Worm (Caenorhabditis elegans) whole organism, L4 larva: ENCODE data around the gene F56C9.6.

Experiments
- F44E2.7 ChIP-seq: fragments of 200-800 bp; sonication (Bioruptor generic); IDR thresholded peaks from 2 replicates; pipeline ENCODE4 v2.1.2; 2022; ENCODE audit warnings: missing genetic modification characterization, missing compliant biosample characterization
- arid-1 ChIP-seq: fragments of 200-800 bp; sonication (Bioruptor generic); conservative IDR thresholded peaks from 2 replicates; pipeline ENCODE4 v1.3.6; 2022; ENCODE audit warnings: missing genetic modification reagents, missing genetic modification characterization, missing compliant biosample characterization
- ceh-44 ChIP-seq: fragments of 200-800 bp; sonication (Bioruptor generic); IDR thresholded peaks from 2 replicates; pipeline ENCODE4 v1.3.6; 2022; ENCODE audit warnings: missing genetic modification reagents, missing genetic modification characterization, missing compliant biosample characterization
- ceh-82 ChIP-seq: sonication (generic microtip); optimal IDR thresholded peaks from 2 replicates; lab custom pipeline; 2017; ENCODE audit warnings: missing biosample characterization, missing genetic modification characterization
- daf-12 ChIP-seq: fragments of 150-350 bp; optimal IDR thresholded peaks from 2 replicates; lab custom pipeline; 2014; ENCODE audit warnings: missing biosample characterization, missing genetic modification reagents, missing genetic modification characterization
- daf-19 ChIP-seq: fragments of 200-800 bp; sonication (Bioruptor generic); conservative IDR thresholded peaks from 2 replicates; pipeline ENCODE4 v1.3.6; 2022; ENCODE audit warnings: missing genetic modification characterization, missing compliant biosample characterization
- daf-8 ChIP-seq: fragments of 200-800 bp; sonication (Bioruptor generic); IDR thresholded peaks from 2 replicates; pipeline ENCODE4 v1.3.6; 2022; ENCODE audit warnings: missing genetic modification characterization, missing compliant biosample characterization
- dmd-6 ChIP-seq: fragments of 200-800 bp; sonication (Bioruptor generic); IDR thresholded peaks from 2 replicates; pipeline ENCODE4 v1.3.6; 2022; ENCODE audit warnings: missing genetic modification reagents, missing genetic modification characterization, missing compliant biosample characterization
- dmd-9 ChIP-seq: fragments of 200-800 bp; sonication (Bioruptor generic); IDR thresholded peaks from 2 replicates; pipeline ENCODE4 v1.3.6; 2022; ENCODE audit warnings: missing genetic modification reagents, missing genetic modification characterization, missing compliant biosample characterization
- dpl-1 ChIP-seq: fragments of 150-350 bp; optimal IDR thresholded peaks from 2 replicates; lab custom pipeline; 2014; ENCODE audit warnings: missing biosample characterization, missing genetic modification reagents, missing genetic modification characterization
- duxl-1 ChIP-seq: sonication (generic microtip); optimal IDR thresholded peaks from 2 replicates; lab custom pipeline; 2016; ENCODE audit warnings: mild to moderate bottlenecking, missing genetic modification characterization, moderate library complexity, missing compliant biosample characterization; ENCODE audit not compliant: poor library complexity
- fkh-10 ChIP-seq: fragments of 150-350 bp; optimal IDR thresholded peaks from 2 replicates; lab custom pipeline; 2014; ENCODE audit warnings: missing biosample characterization, missing genetic modification reagents, missing genetic modification characterization
- hif-1 ChIP-seq, 2 experiments: sonication (generic microtip); optimal IDR thresholded peaks; 2 replicates each; lab custom pipeline; 2016 to 2017; ENCODE audit warnings: missing compliant biosample characterization in 2 of 2, missing genetic modification characterization in 2 of 2, missing genetic modification reagents in 2 of 2, missing genotype in 2 of 2, mild to moderate bottlenecking in 1 of 2
- hlh-30 ChIP-seq: sonication (generic microtip); optimal IDR thresholded peaks from 2 replicates; lab custom pipeline; 2017; ENCODE audit warnings: antibody characterized with exemption, mild to moderate bottlenecking, missing genetic modification characterization, missing compliant biosample characterization; ENCODE audit not compliant: insufficient read depth
- hmg-1.1 ChIP-seq: fragments of 200-800 bp; sonication (Bioruptor generic); IDR thresholded peaks from 2 replicates; pipeline ENCODE4 v1.3.6; 2022; ENCODE audit warnings: missing genetic modification reagents, missing genetic modification characterization, missing compliant biosample characterization
- lim-7 ChIP-seq: fragments of 200-800 bp; sonication (Bioruptor generic); IDR thresholded peaks from 2 replicates; pipeline ENCODE4 v1.3.6; 2022; ENCODE audit warnings: missing genetic modification characterization, missing compliant biosample characterization
- lin-1 ChIP-seq: fragments of 200-800 bp; sonication (Bioruptor generic); IDR thresholded peaks from 2 replicates; pipeline ENCODE4 v1.3.6; 2022; ENCODE audit warnings: missing genetic modification reagents, missing genetic modification characterization, missing compliant biosample characterization
- lin-13 ChIP-seq: fragments of 150-350 bp; optimal IDR thresholded peaks from 2 replicates; lab custom pipeline; 2014; ENCODE audit warnings: missing biosample characterization, missing genetic modification reagents, missing genetic modification characterization
- lin-29 ChIP-seq: fragments of 200-800 bp; sonication (Bioruptor generic); IDR thresholded peaks from 2 replicates; pipeline ENCODE4 v1.3.6; 2022; ENCODE audit warnings: missing genetic modification reagents, missing genetic modification characterization, missing compliant biosample characterization
- lin-38 ChIP-seq: fragments of 200-800 bp; sonication (Bioruptor generic); IDR thresholded peaks from 2 replicates; pipeline ENCODE4 v1.3.6; 2022; ENCODE audit warnings: missing genetic modification reagents, missing genetic modification characterization, missing compliant biosample characterization
- lsy-2 ChIP-seq, 2 experiments: fragments of 150-350 bp in 1 of 2; sonication (generic microtip) in 1 of 2; optimal IDR thresholded peaks; 2 replicates each; lab custom pipeline; 2014 to 2017; ENCODE audit warnings: missing biosample characterization in 2 of 2, missing genetic modification characterization in 2 of 2
- mdt-29 ChIP-seq: fragments of 200-800 bp; sonication (Bioruptor generic); IDR thresholded peaks from 2 replicates; pipeline ENCODE4 v1.3.6; 2022; ENCODE audit warnings: missing genetic modification reagents, missing genetic modification characterization, missing compliant biosample characterization
- mes-2 ChIP-seq: sonication (generic microtip); optimal IDR thresholded peaks from 2 replicates; lab custom pipeline; 2016; ENCODE audit warnings: missing genotype, mild to moderate bottlenecking, missing genetic modification characterization, missing compliant biosample characterization; ENCODE audit not compliant: poor library complexity, severe bottlenecking
- mxl-2 ChIP-seq: fragments of 200-800 bp; sonication (Bioruptor generic); conservative IDR thresholded peaks from 2 replicates; pipeline ENCODE4 v1.3.6; 2022; ENCODE audit warnings: missing genetic modification reagents, missing genetic modification characterization, missing compliant biosample characterization
- mxl-3 ChIP-seq: fragments of 200-800 bp; sonication (Bioruptor generic); optimal IDR thresholded peaks from 2 replicates; lab custom pipeline; 2018; ENCODE audit warnings: mild to moderate bottlenecking, missing genetic modification characterization, missing compliant biosample characterization
- nhr-10 ChIP-seq: fragments of 150-350 bp; optimal IDR thresholded peaks from 2 replicates; lab custom pipeline; 2014; ENCODE audit warnings: missing biosample characterization, missing genetic modification characterization
- nhr-102 ChIP-seq: sonication (generic microtip); optimal IDR thresholded peaks from 2 replicates; lab custom pipeline; 2016; ENCODE audit warnings: mild to moderate bottlenecking, missing genetic modification characterization, moderate library complexity, missing compliant biosample characterization
- nhr-11 ChIP-seq: fragments of 150-350 bp; optimal IDR thresholded peaks from 2 replicates; lab custom pipeline; 2014; ENCODE audit warnings: missing biosample characterization, missing genetic modification characterization
- nhr-111 ChIP-seq: fragments of 200-800 bp; sonication (Bioruptor generic); optimal IDR thresholded peaks from 2 replicates; lab custom pipeline; 2018; ENCODE audit warnings: mild to moderate bottlenecking, missing genetic modification characterization, missing compliant biosample characterization
- nhr-25 ChIP-seq: sonication (generic microtip); optimal IDR thresholded peaks from 2 replicates; lab custom pipeline; 2017; ENCODE audit warnings: missing genetic modification characterization, mild to moderate bottlenecking, missing compliant biosample characterization, antibody characterized with exemption, moderate library complexity, borderline replicate concordance; ENCODE audit not compliant: insufficient read depth
- nhr-28 ChIP-seq: fragments of 150-350 bp; optimal IDR thresholded peaks from 2 replicates; lab custom pipeline; 2014; ENCODE audit warnings: missing biosample characterization, missing genetic modification characterization
- nhr-41 ChIP-seq: fragments of 200-800 bp; sonication (Bioruptor generic); IDR thresholded peaks from 2 replicates; pipeline ENCODE4 v1.3.6; 2022; ENCODE audit warnings: missing genetic modification reagents, missing genetic modification characterization, missing compliant biosample characterization
- nhr-42 ChIP-seq: fragments of 200-800 bp; sonication (Bioruptor generic); IDR thresholded peaks from 2 replicates; pipeline ENCODE4 v1.3.6; 2022; ENCODE audit warnings: missing genetic modification characterization, missing compliant biosample characterization
- nhr-6 ChIP-seq: fragments of 150-350 bp; optimal IDR thresholded peaks from 2 replicates; lab custom pipeline; 2014; ENCODE audit warnings: missing biosample characterization, missing genetic modification characterization
- nhr-77 ChIP-seq: fragments of 150-350 bp; optimal IDR thresholded peaks from 2 replicates; lab custom pipeline; 2014; ENCODE audit warnings: missing biosample characterization, missing genetic modification characterization
- pha-4 ChIP-seq, 2 experiments: fragments of 150-350 bp in 1 of 2; fragments of 200-800 bp in 1 of 2; sonication (Bioruptor generic) in 1 of 2; IDR thresholded peaks in 1 of 2; optimal IDR thresholded peaks in 1 of 2; 2 replicates each; pipeline versions ENCODE4 v1.3.6 to Lab custom; 2014 to 2022; ENCODE audit warnings: missing genetic modification characterization in 2 of 2, missing genetic modification reagents in 2 of 2, missing biosample characterization in 1 of 2, missing compliant biosample characterization in 1 of 2
- pqm-1 ChIP-seq: sonication (generic microtip); optimal IDR thresholded peaks from 2 replicates; lab custom pipeline; 2017; ENCODE audit warnings: missing biosample characterization, missing genetic modification characterization
- rbr-2 ChIP-seq: sonication (generic microtip); optimal IDR thresholded peaks from 2 replicates; lab custom pipeline; 2016; ENCODE audit warnings: missing genotype, missing genetic modification characterization, missing compliant biosample characterization
- sdz-12 ChIP-seq: fragments of 200-800 bp; sonication (Bioruptor generic); optimal IDR thresholded peaks from 2 replicates; lab custom pipeline; 2018; ENCODE audit warnings: mild to moderate bottlenecking, missing genetic modification characterization, missing compliant biosample characterization
- snpc-4 ChIP-seq: fragments of 150-350 bp; optimal IDR thresholded peaks from 2 replicates; lab custom pipeline; 2014; ENCODE audit warnings: missing biosample characterization, missing genetic modification characterization
- spr-3 ChIP-seq: fragments of 200-800 bp; sonication (Bioruptor generic); optimal IDR thresholded peaks from 2 replicates; lab custom pipeline; 2018; ENCODE audit warnings: mild to moderate bottlenecking, missing genetic modification characterization, missing compliant biosample characterization
- unc-130 ChIP-seq: sonication (generic microtip); optimal IDR thresholded peaks from 2 replicates; lab custom pipeline; 2016; ENCODE audit warnings: missing genetic modification reagents, missing genetic modification characterization, missing compliant biosample characterization
- unc-39 ChIP-seq: sonication (generic microtip); optimal IDR thresholded peaks from 2 replicates; lab custom pipeline; 2017; ENCODE audit warnings: missing biosample characterization, missing genetic modification characterization
- unc-62 ChIP-seq, 3 experiments: fragments of 150-350 bp in 1 of 3; sonication (generic microtip); optimal IDR thresholded peaks in 2 of 3; peaks in 1 of 3; 1 replicate in 1 of 3; 2 replicates in 2 of 3; lab custom pipeline; 2014 to 2017; ENCODE audit warnings: missing biosample characterization in 3 of 3, missing genetic modification characterization in 3 of 3, missing genetic modification reagents in 3 of 3, missing genotype in 1 of 3
- zfp-2 ChIP-seq: sonication (generic microtip); optimal IDR thresholded peaks from 2 replicates; lab custom pipeline; 2016; ENCODE audit warnings: mild to moderate bottlenecking, missing genetic modification characterization, missing compliant biosample characterization
- zip-2 ChIP-seq: fragments of 150-350 bp; optimal IDR thresholded peaks from 2 replicates; lab custom pipeline; 2014; ENCODE audit warnings: missing biosample characterization, missing genetic modification characterization
- ztf-7 ChIP-seq: fragments of 150-350 bp; optimal IDR thresholded peaks from 2 replicates; lab custom pipeline; 2014; ENCODE audit warnings: missing biosample characterization, missing genetic modification characterization

F56C9.6 gene

DNA sequence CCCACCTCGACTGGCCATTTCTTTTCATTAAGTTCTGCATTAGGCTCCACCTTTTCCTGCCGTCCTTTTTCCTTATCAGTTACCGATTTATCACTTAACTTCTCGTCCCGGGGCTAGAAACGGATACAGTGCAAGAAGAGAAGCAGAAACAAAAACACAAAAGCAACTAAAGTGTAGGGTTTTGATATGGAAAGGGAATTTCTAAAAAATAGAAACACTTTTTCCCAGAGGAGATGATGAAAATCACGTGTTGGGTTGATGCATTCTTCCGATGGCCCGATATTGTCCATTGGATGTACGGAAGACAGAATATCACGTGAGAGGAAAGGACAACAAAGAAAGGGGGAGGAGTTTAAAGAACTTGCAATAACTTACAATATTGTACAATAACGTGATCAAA, 37.7 kb downstream of the F56C9.6 start (continued):
- TF ChIP-seq mes-2 (tag; lab: Kevin White, UChicago) (peak; percentile 39), daf-8 (GFP tag; lab: Robert Waterston, UW) (no peak), nhr-25 (tag; lab: Kevin White, UChicago) (no peak), nhr-10 (tag; lab: Kevin White, UChicago) (no peak), sdz-12 (GFP tag; lab: Kevin White, UChicago) (no peak), snpc-4 (tag; lab: Kevin White, UChicago) (no peak), zfp-2 (no peak), pqm-1 (peak; percentile 70), ceh-44 (GFP tag; lab: Robert Waterston, UW) (no peak), unc-39 (tag; lab: Kevin White, UChicago) (no peak), lin-38 (GFP tag; lab: Robert Waterston, UW) (no peak), lim-7 (GFP tag; lab: Robert Waterston, UW) (0 out of 2 replicates have a peak, but pooled peaks have one; percentile 16), nhr-77 (tag; lab: Kevin White, UChicago) (peak; percentile 7), lin-13 (GFP tag; lab: Kevin White, UChicago) (no peak), dmd-9 (GFP tag; lab: Robert Waterston, UW) (0 out of 2 replicates have a peak, but pooled peaks have one; percentile 17), mxl-2 (GFP tag; lab: Robert Waterston, UW) (no peak), unc-130 (no peak), hmg-1.1 (GFP tag; lab: Robert Waterston, UW) (no peak), lin-1 (GFP tag; lab: Robert Waterston, UW) (peak; percentile 36; the same call in 1 of the 2 replicates), nhr-28 (peak; percentile 66), nhr-41 (GFP tag; lab: Robert Waterston, UW) (no peak), nhr-11 (peak; percentile 23), ceh-82 (no peak)

DNA sequence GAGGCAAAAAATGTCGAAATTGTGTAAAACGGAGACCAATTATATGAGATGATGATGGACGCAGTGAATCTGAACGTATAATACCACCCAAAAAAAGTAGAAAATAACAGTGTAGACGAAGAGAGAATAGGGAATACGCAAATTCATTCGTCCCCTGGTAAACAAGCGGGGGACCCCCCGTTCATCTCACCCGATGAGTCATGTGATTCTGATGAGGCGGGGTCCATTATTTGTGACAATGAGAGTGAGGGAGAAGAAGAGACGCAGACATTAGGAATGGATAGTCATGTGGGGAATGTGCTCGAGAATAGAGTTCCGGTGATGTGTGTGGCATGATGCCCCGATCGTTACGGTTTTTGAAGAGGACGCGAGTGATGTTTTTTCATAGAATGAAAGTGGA, 38.5 kb downstream of the F56C9.6 start:
- TF ChIP-seq mxl-2 (GFP tag; lab: Robert Waterston, UW): no peak
- no peak for TF ChIP-seq duxl-1
- TF ChIP-seq hif-1 (tag; optimal IDR thresholded peaks at IDR 0.05; lab: Kevin White, UChicago): peak in 1 of 2 experiments; percentile 30
- peak; percentile 61; the same call in 1 of the 2 replicates for TF ChIP-seq mdt-29 (GFP tag; lab: Robert Waterston, UW)
- no peak for TF ChIP-seq lin-29 (GFP tag; lab: Robert Waterston, UW)
- TF ChIP-seq mxl-3 (GFP tag; lab: Kevin White, UChicago): peak; percentile 34
- TF ChIP-seq fkh-10 (GFP tag; lab: Kevin White, UChicago): no peak
- TF ChIP-seq unc-62 (GFP tag; optimal IDR thresholded peaks at IDR 0.05 in 1 of 2; lab: Kevin White, UChicago): peak in 1 of 2 experiments; percentile 11
- no peak for TF ChIP-seq unc-62 (tag; optimal IDR thresholded peaks at IDR 0.05; lab: Kevin White, UChicago)
- TF ChIP-seq nhr-25 (tag; lab: Kevin White, UChicago): peak; percentile 15
- no peak for TF ChIP-seq F44E2.7
- TF ChIP-seq arid-1 (GFP tag; lab: Robert Waterston, UW): peak; percentile 41; the same call in 1 of the 2 replicates
- peak; percentile 5 to 68 for TF ChIP-seq lsy-2 (tag; optimal IDR thresholded peaks at IDR 0.05; lab: Kevin White, UChicago)
- no peak for TF ChIP-seq sdz-12 (GFP tag; lab: Kevin White, UChicago)
- TF ChIP-seq rbr-2: peak; percentile 51
- TF ChIP-seq nhr-42: no peak
- peak; percentile 26 for TF ChIP-seq ztf-7 (tag; lab: Kevin White, UChicago)
- no peak for TF ChIP-seq nhr-111 (GFP tag; lab: Kevin White, UChicago)
- no peak for TF ChIP-seq nhr-102 (tag; lab: Kevin White, UChicago)
- TF ChIP-seq zip-2 (tag; lab: Kevin White, UChicago): no peak
- no peak for TF ChIP-seq pha-4 (GFP tag; IDR thresholded peaks at IDR 0.05; lab: Robert Waterston, UW)
- peak; percentile 87 for TF ChIP-seq pha-4 (tag; optimal IDR thresholded peaks at IDR 0.05; lab: Kevin White, UChicago)
- TF ChIP-seq lin-38 (GFP tag; lab: Robert Waterston, UW): no peak
- no peak for TF ChIP-seq daf-8 (GFP tag; lab: Robert Waterston, UW)
- TF ChIP-seq spr-3 (GFP tag; lab: Kevin White, UChicago): no peak
- TF ChIP-seq daf-12 (tag; lab: Kevin White, UChicago): no peak
- TF ChIP-seq pqm-1: no peak
- peak; percentile 97 for TF ChIP-seq hlh-30 (tag; lab: Kevin White, UChicago)
- peak; percentile 66 for TF ChIP-seq dmd-6 (GFP tag; lab: Robert Waterston, UW)
- TF ChIP-seq mes-2 (tag; lab: Kevin White, UChicago): peak; percentile 62
- TF ChIP-seq dpl-1 (GFP tag; lab: Kevin White, UChicago): peak; percentile 18
- TF ChIP-seq nhr-6 (tag; lab: Kevin White, UChicago): peak; percentile 78
- TF ChIP-seq daf-19 (GFP tag; lab: Robert Waterston, UW): no peak
